Worm (Caenorhabditis elegans): ENCODE measurements around the gene pals-17.
A peak's percentile ranks its signal among the peaks of the same experiment; 100 is the strongest.

DNA sequence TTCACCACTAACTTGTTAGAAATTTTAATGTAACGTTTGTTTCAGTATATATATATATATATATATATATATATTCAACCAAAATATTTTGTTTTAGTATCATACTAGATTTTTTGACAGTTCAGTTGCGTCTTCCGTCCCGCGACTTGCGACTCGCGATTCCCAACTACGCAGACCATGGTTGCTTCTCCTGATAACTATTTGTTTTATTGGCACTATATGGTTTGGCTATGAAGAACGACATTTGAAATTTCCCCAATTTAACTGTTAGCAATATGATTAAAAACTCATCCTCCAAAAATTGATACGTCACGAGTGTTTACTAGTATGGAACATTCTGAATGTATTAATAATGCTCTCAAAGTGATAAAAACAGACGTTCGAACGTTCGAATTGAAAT lies 7.0 kb downstream of the pals-17 start:
- TF ChIP-seq unc-130 (GFP tag; optimal IDR thresholded peaks at IDR 0.05) (no peak), pha-4 (GFP tag; IDR thresholded peaks at IDR 0.05) (no peak), pha-4 (tag; optimal IDR thresholded peaks at IDR 0.05) (no peak), attf-4 (tag; optimal IDR thresholded peaks at IDR 0.05) (no peak), tag-97 (GFP tag; IDR thresholded peaks at IDR 0.05) (no peak), nhr-77 (tag; optimal IDR thresholded peaks at IDR 0.05) (no peak), egl-27 (tag; optimal IDR thresholded peaks at IDR 0.05) (no peak), nhr-28 (tag; optimal IDR thresholded peaks at IDR 0.05) (peak; percentile 50)
